Worm (Caenorhabditis elegans): ENCODE data around the gene B0304.2.

DNA sequence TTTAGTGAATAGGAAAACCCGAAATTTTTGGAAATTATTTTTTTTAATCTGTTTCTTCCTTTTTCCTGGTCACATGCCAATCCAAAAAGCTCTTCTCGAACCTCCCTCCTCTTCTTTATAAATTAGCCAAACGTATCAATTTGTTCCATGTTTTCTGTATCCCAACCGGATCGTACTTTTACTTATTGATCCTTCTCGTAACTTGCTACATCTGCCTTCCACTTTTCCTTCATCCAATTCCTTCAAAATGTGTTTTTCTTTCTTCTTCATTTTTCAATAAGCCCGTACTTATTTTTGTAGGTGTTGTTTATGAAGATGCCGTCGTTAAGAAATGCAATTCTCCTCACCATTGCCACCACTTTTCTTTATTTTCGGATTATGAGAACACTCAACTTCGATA is 11.5 kb upstream of the B0304.2 start, which contains the start of gene cyp-23A1:
- TF ChIP-seq ama-1 (optimal IDR thresholded peaks at IDR 0.05) (no peak), flt-1 (GFP tag; IDR thresholded peaks at IDR 0.05) (no peak), scrt-1 (GFP tag; IDR thresholded peaks at IDR 0.05) (no peak), tbx-37 (GFP tag; conservative IDR thresholded peaks at IDR 0.05) (no peak)
